Worm (Caenorhabditis elegans) whole organism, late embryonic: Measurements from ENCODE around the gene K10D11.5.
A peak's percentile ranks its signal among the peaks of the same experiment; 100 is the strongest.

Experiments used
- K02D7.2 ChIP-seq: sonication (generic microtip); optimal IDR thresholded peaks from 2 replicates; lab custom pipeline; 2017; ENCODE audit warnings: mild to moderate bottlenecking, missing genetic modification characterization, missing compliant biosample characterization
- K09A11.1 ChIP-seq: sonication (generic microtip); optimal IDR thresholded peaks from 2 replicates; lab custom pipeline; 2017; ENCODE audit warnings: antibody characterized with exemption, mild to moderate bottlenecking, missing genetic modification characterization, missing compliant biosample characterization; ENCODE audit not compliant: insufficient read depth
- Y22D7AL.16 ChIP-seq: sonication (generic microtip); optimal IDR thresholded peaks from 2 replicates; lab custom pipeline; 2016; ENCODE audit warnings: missing genetic modification characterization, missing compliant biosample characterization
- ama-1 ChIP-seq: fragments of 150-350 bp; optimal IDR thresholded peaks from 2 replicates; lab custom pipeline; 2014
- ceh-14 ChIP-seq: sonication (generic microtip); optimal IDR thresholded peaks from 2 replicates; lab custom pipeline; 2016; ENCODE audit warnings: missing genotype, missing genetic modification characterization, missing compliant biosample characterization
- ceh-19 ChIP-seq: fragments of 200-800 bp; sonication (Bioruptor generic); optimal IDR thresholded peaks from 2 replicates; lab custom pipeline; 2018; ENCODE audit warnings: mild to moderate bottlenecking, missing genetic modification characterization, missing compliant biosample characterization
- ceh-2 ChIP-seq: sonication (generic microtip); optimal IDR thresholded peaks from 2 replicates; lab custom pipeline; 2016; ENCODE audit warnings: missing genotype, missing genetic modification characterization, missing compliant biosample characterization
- ceh-22 ChIP-seq: sonication (generic microtip); optimal IDR thresholded peaks from 2 replicates; lab custom pipeline; 2017; ENCODE audit warnings: missing biosample characterization, missing genetic modification characterization
- ceh-24 ChIP-seq: sonication (generic microtip); optimal IDR thresholded peaks from 2 replicates; lab custom pipeline; 2016; ENCODE audit warnings: mild to moderate bottlenecking, missing genetic modification characterization, missing compliant biosample characterization
- ceh-31 ChIP-seq: sonication (generic microtip); optimal IDR thresholded peaks from 2 replicates; lab custom pipeline; 2016; ENCODE audit warnings: missing genetic modification characterization, missing compliant biosample characterization
- ceh-34 ChIP-seq: sonication (generic microtip); optimal IDR thresholded peaks from 2 replicates; lab custom pipeline; 2016; ENCODE audit warnings: mild to moderate bottlenecking, missing genetic modification characterization, missing compliant biosample characterization
- ceh-45 ChIP-seq: fragments of 200-800 bp; sonication (Bioruptor generic); IDR thresholded peaks from 2 replicates; pipeline ENCODE4 v1.3.6; 2022; ENCODE audit warnings: missing genetic modification reagents, missing genetic modification characterization, missing compliant biosample characterization
- dve-1 ChIP-seq: sonication (generic microtip); optimal IDR thresholded peaks from 2 replicates; lab custom pipeline; 2017; ENCODE audit warnings: antibody characterized with exemption, mild to moderate bottlenecking, missing genetic modification characterization, missing compliant biosample characterization
- elt-4 ChIP-seq: sonication (generic microtip); optimal IDR thresholded peaks from 2 replicates; lab custom pipeline; 2016; ENCODE audit warnings: missing genetic modification characterization, missing compliant biosample characterization
- ets-4 ChIP-seq: sonication (generic microtip); optimal IDR thresholded peaks from 2 replicates; lab custom pipeline; 2016; ENCODE audit warnings: missing genetic modification characterization, missing compliant biosample characterization
- eyg-1 ChIP-seq: sonication (generic microtip); optimal IDR thresholded peaks from 2 replicates; lab custom pipeline; 2016; ENCODE audit warnings: missing genotype, missing genetic modification characterization, missing compliant biosample characterization
- fax-1 ChIP-seq: sonication (generic microtip); optimal IDR thresholded peaks from 2 replicates; lab custom pipeline; 2016; ENCODE audit warnings: missing genotype, missing genetic modification characterization, missing compliant biosample characterization
- gmeb-2 ChIP-seq: sonication (generic microtip); optimal IDR thresholded peaks from 2 replicates; lab custom pipeline; 2016; ENCODE audit warnings: missing genetic modification characterization, inconsistent platforms, missing compliant biosample characterization
- hlh-15 ChIP-seq: sonication (generic microtip); optimal IDR thresholded peaks from 2 replicates; lab custom pipeline; 2016; ENCODE audit warnings: missing genetic modification characterization, missing compliant biosample characterization
- hlh-30 ChIP-seq: sonication (generic microtip); optimal IDR thresholded peaks from 2 replicates; lab custom pipeline; 2017; ENCODE audit warnings: antibody characterized with exemption, missing genetic modification characterization, missing compliant biosample characterization; ENCODE audit not compliant: insufficient read depth
- lin-11 ChIP-seq: fragments of 200-800 bp; sonication (Bioruptor generic); optimal IDR thresholded peaks from 2 replicates; lab custom pipeline; 2018; ENCODE audit warnings: mild to moderate bottlenecking, missing genetic modification characterization, missing compliant biosample characterization
- nhr-11 ChIP-seq: fragments of 150-350 bp; optimal IDR thresholded peaks from 2 replicates; lab custom pipeline; 2014; ENCODE audit warnings: missing biosample characterization, missing genetic modification characterization
- nhr-232 ChIP-seq: sonication (generic microtip); optimal IDR thresholded peaks from 2 replicates; lab custom pipeline; 2016; ENCODE audit warnings: missing genetic modification characterization, missing compliant biosample characterization
- odd-2 ChIP-seq: sonication (generic microtip); optimal IDR thresholded peaks from 2 replicates; lab custom pipeline; 2017; ENCODE audit warnings: antibody characterized with exemption, mild to moderate bottlenecking, missing genetic modification characterization, missing compliant biosample characterization
- pax-1 ChIP-seq: fragments of 150-350 bp; optimal IDR thresholded peaks from 2 replicates; lab custom pipeline; 2014; ENCODE audit warnings: missing biosample characterization, missing genetic modification characterization
- pha-2 ChIP-seq: sonication (generic microtip); optimal IDR thresholded peaks from 2 replicates; lab custom pipeline; 2017; ENCODE audit warnings: mild to moderate bottlenecking, missing genetic modification characterization, missing compliant biosample characterization
- pha-4 ChIP-seq: fragments of 150-350 bp; optimal IDR thresholded peaks from 2 replicates; lab custom pipeline; 2018; ENCODE audit warnings: missing biosample characterization, missing genetic modification reagents, missing genetic modification characterization
- pqm-1 ChIP-seq: sonication (generic microtip); optimal IDR thresholded peaks from 2 replicates; lab custom pipeline; 2016; ENCODE audit warnings: missing genetic modification characterization, missing compliant biosample characterization
- ref-2 ChIP-seq: sonication (generic microtip); optimal IDR thresholded peaks from 2 replicates; lab custom pipeline; 2016; ENCODE audit warnings: missing genetic modification characterization, missing compliant biosample characterization
- rnt-1 ChIP-seq: sonication (generic microtip); optimal IDR thresholded peaks from 2 replicates; lab custom pipeline; 2016; ENCODE audit warnings: missing genetic modification characterization, missing compliant biosample characterization
- ttx-3 ChIP-seq: sonication (generic microtip); optimal IDR thresholded peaks from 2 replicates; lab custom pipeline; 2016; ENCODE audit warnings: missing genetic modification reagents, missing genetic modification characterization, missing compliant biosample characterization
- unc-3 ChIP-seq, 2 experiments: fragments of 200-800 bp in 1 of 2; sonication (Bioruptor generic) in 1 of 2; sonication (generic microtip) in 1 of 2; conservative IDR thresholded peaks in 1 of 2; optimal IDR thresholded peaks in 1 of 2; 2 replicates each; pipeline versions ENCODE4 v1.3.6 to Lab custom; 2016 to 2022; ENCODE audit warnings: missing compliant biosample characterization in 2 of 2, missing genetic modification characterization in 2 of 2, missing genetic modification reagents in 1 of 2
- unc-42 ChIP-seq: sonication (generic microtip); optimal IDR thresholded peaks from 2 replicates; lab custom pipeline; 2016; ENCODE audit warnings: missing genotype, missing genetic modification characterization, missing compliant biosample characterization
- unc-86 ChIP-seq: sonication (generic microtip); optimal IDR thresholded peaks from 2 replicates; lab custom pipeline; 2016; ENCODE audit warnings: missing genetic modification characterization, missing compliant biosample characterization
- ztf-16 ChIP-seq: sonication (generic microtip); optimal IDR thresholded peaks from 2 replicates; lab custom pipeline; 2017; ENCODE audit warnings: missing genetic modification characterization, missing compliant biosample characterization

Gene K10D11.5

ce11 chrIV:13028746-13029673 is 37.4 kb upstream of the K10D11.5 start:
- no peak for TF ChIP-seq ref-2
- peak; percentile 79 for TF ChIP-seq ceh-34
- no peak for TF ChIP-seq odd-2 (tag; lab: Kevin White, UChicago)
- TF ChIP-seq, all 69 proteins: peak for 1

ce11 chrIV:13027801-13028641 is 36.4 kb upstream of the K10D11.5 start:
- TF ChIP-seq rnt-1 (tag; lab: Kevin White, UChicago) (no peak), ceh-14 (tag; lab: Kevin White, UChicago) (peak; percentile 68), unc-86 (tag; lab: Kevin White, UChicago) (peak; percentile 8), ceh-2 (no peak), ceh-19 (no peak), ztf-16 (no peak), pqm-1 (tag; lab: Kevin White, UChicago) (no peak), unc-42 (peak; percentile 71), ama-1 (no peak), ceh-45 (GFP tag; lab: Robert Waterston, UW) (no peak), ref-2 (peak; percentile 44), ceh-24 (tag; lab: Kevin White, UChicago) (no peak), K09A11.1 (no peak), fax-1 (tag; lab: Kevin White, UChicago) (peak; percentile 5), ets-4 (tag; lab: Kevin White, UChicago) (no peak), ceh-31 (peak; percentile 12), elt-4 (tag; lab: Kevin White, UChicago) (no peak)

ce11 chrIV:13026762-13027161 is 35.1 kb upstream of the K10D11.5 start:
- TF ChIP-seq ceh-19 (no peak), lin-11 (no peak), ttx-3 (tag; lab: Kevin White, UChicago) (no peak), pha-2 (no peak), nhr-11 (tag; lab: Kevin White, UChicago) (no peak), gmeb-2 (tag; lab: Kevin White, UChicago) (no peak), hlh-30 (tag; lab: Kevin White, UChicago) (no peak), elt-4 (tag; lab: Kevin White, UChicago) (no peak), rnt-1 (tag; lab: Kevin White, UChicago) (no peak), hlh-15 (tag; lab: Kevin White, UChicago) (no peak), K02D7.2 (tag; lab: Kevin White, UChicago) (no peak), ceh-34 (no peak), eyg-1 (no peak), pax-1 (no peak), unc-3 (GFP tag; conservative IDR thresholded peaks at IDR 0.05; lab: Robert Waterston, UW) (no peak), unc-3 (tag; optimal IDR thresholded peaks at IDR 0.05; lab: Kevin White, UChicago) (no peak), pha-4 (tag; lab: Kevin White, UChicago) (no peak), Y22D7AL.16 (tag; lab: Kevin White, UChicago) (no peak), dve-1 (tag; lab: Kevin White, UChicago) (no peak), ceh-22 (tag; lab: Kevin White, UChicago) (no peak), nhr-232 (tag; lab: Kevin White, UChicago) (no peak)
